Fruit fly (Drosophila melanogaster) whole organism, embryonic: Measurements from ENCODE around the gene Spn28B.

Source experiments
- Ada2b ChIP-seq: fragments of 200-800 bp; sonication (Bioruptor generic); IDR thresholded peaks from 2 replicates; pipeline ENCODE4 v1.3.6; 2022; ENCODE audit warnings: missing biosample characterization, missing genetic modification characterization
- CG10147 ChIP-seq: fragments of 200-800 bp; sonication (Bioruptor generic); optimal IDR thresholded peaks from 2 replicates; lab custom pipeline; 2019; ENCODE audit warnings: missing biosample characterization, mild to moderate bottlenecking, missing genetic modification characterization, moderate library complexity
- CG10462 ChIP-seq: fragments of 200-800 bp; sonication (Bioruptor generic); optimal IDR thresholded peaks from 2 replicates; lab custom pipeline; 2016; ENCODE audit warnings: missing biosample characterization, missing genetic modification characterization
- CG12104 ChIP-seq: fragments of 200-800 bp; sonication (Bioruptor generic); optimal IDR thresholded peaks from 3 replicates; lab custom pipeline; 2016; ENCODE audit warnings: missing biosample characterization, missing genetic modification characterization
- CG12219 ChIP-seq: fragments of 200-800 bp; sonication (Bioruptor generic); optimal IDR thresholded peaks from 3 replicates; lab custom pipeline; 2018; ENCODE audit warnings: missing biosample characterization, mild to moderate bottlenecking, missing genetic modification characterization
- CG13624 ChIP-seq: fragments of 200-800 bp; sonication (Bioruptor generic); optimal IDR thresholded peaks from 2 replicates; lab custom pipeline; 2016; ENCODE audit warnings: missing biosample characterization, missing genetic modification characterization
- CG14667 ChIP-seq: fragments of 200-800 bp; sonication (Bioruptor generic); IDR thresholded peaks from 2 replicates; pipeline ENCODE4 v1.3.6; 2022; ENCODE audit warnings: missing biosample characterization, missing genetic modification characterization
- CG14860 ChIP-seq: fragments of 200-800 bp; sonication (Bioruptor generic); IDR thresholded peaks from 3 replicates; pipeline ENCODE4 v1.3.6; 2022; ENCODE audit warnings: missing biosample characterization, missing genetic modification characterization; ENCODE audit not compliant: partially characterized antibody
- CG15073 ChIP-seq: fragments of 200-800 bp; sonication (Bioruptor generic); optimal IDR thresholded peaks from 2 replicates; lab custom pipeline; 2016; ENCODE audit warnings: missing biosample characterization, missing genetic modification characterization
- CG15269 ChIP-seq: fragments of 200-800 bp; sonication (Bioruptor generic); optimal IDR thresholded peaks from 2 replicates; lab custom pipeline; 2018; ENCODE audit warnings: missing biosample characterization, mild to moderate bottlenecking, missing genetic modification characterization, moderate library complexity
- CG1529 ChIP-seq: fragments of 200-800 bp; sonication (Bioruptor generic); optimal IDR thresholded peaks from 3 replicates; lab custom pipeline; 2018; ENCODE audit warnings: missing biosample characterization, missing genetic modification characterization
- CG17912 ChIP-seq: fragments of 200-800 bp; sonication (Bioruptor generic); optimal IDR thresholded peaks from 2 replicates; lab custom pipeline; 2018; ENCODE audit warnings: missing biosample characterization, mild to moderate bottlenecking, missing genetic modification characterization
- CG18262 ChIP-seq: fragments of 200-800 bp; optimal IDR thresholded peaks from 3 replicates; lab custom pipeline; 2019; ENCODE audit warnings: missing biosample characterization, mild to moderate bottlenecking, missing genetic modification characterization, moderate library complexity
- CG30020 ChIP-seq: fragments of 200-800 bp; optimal IDR thresholded peaks from 2 replicates; lab custom pipeline; 2019; ENCODE audit warnings: missing biosample characterization, mild to moderate bottlenecking, missing genetic modification characterization, moderate library complexity
- CG34376 ChIP-seq: fragments of 200-800 bp; sonication (Bioruptor generic); optimal IDR thresholded peaks from 2 replicates; lab custom pipeline; 2018; ENCODE audit warnings: missing biosample characterization, mild to moderate bottlenecking, missing genetic modification characterization
- CG34422 ChIP-seq: fragments of 200-800 bp; sonication (Bioruptor generic); IDR thresholded peaks from 3 replicates; pipeline ENCODE4 v1.3.6; 2022; ENCODE audit warnings: missing biosample characterization, missing genetic modification characterization
- CG6654 ChIP-seq: fragments of 200-800 bp; sonication (Bioruptor generic); optimal IDR thresholded peaks from 2 replicates; lab custom pipeline; 2017; ENCODE audit warnings: missing biosample characterization, mild to moderate bottlenecking, missing genetic modification characterization
- CG8281 ChIP-seq: fragments of 200-800 bp; sonication (Bioruptor generic); optimal IDR thresholded peaks from 2 replicates; lab custom pipeline; 2018; ENCODE audit warnings: missing biosample characterization, mild to moderate bottlenecking, missing genetic modification characterization, moderate library complexity
- CG9437 ChIP-seq: fragments of 200-800 bp; sonication (Bioruptor generic); optimal IDR thresholded peaks from 2 replicates; lab custom pipeline; 2018; ENCODE audit warnings: missing biosample characterization, mild to moderate bottlenecking, missing genetic modification characterization
- CG9609 ChIP-seq: fragments of 200-800 bp; sonication (Bioruptor generic); optimal IDR thresholded peaks from 3 replicates; lab custom pipeline; 2016; ENCODE audit warnings: missing biosample characterization, missing genetic modification characterization
- CG9817 ChIP-seq: fragments of 200-800 bp; sonication (Bioruptor generic); optimal IDR thresholded peaks from 2 replicates; lab custom pipeline; 2018; ENCODE audit warnings: missing biosample characterization, mild to moderate bottlenecking, missing genetic modification characterization, moderate library complexity
- CG9876 ChIP-seq: fragments of 200-800 bp; sonication (Bioruptor generic); optimal IDR thresholded peaks from 2 replicates; lab custom pipeline; 2016; ENCODE audit warnings: missing biosample characterization, missing genetic modification characterization
- Camta ChIP-seq: fragments of 200-800 bp; sonication (Bioruptor generic); optimal IDR thresholded peaks from 2 replicates; lab custom pipeline; 2016; ENCODE audit warnings: missing biosample characterization, missing genetic modification characterization
- D ChIP-seq, 2 experiments: fragments of 200-800 bp in 1 of 2; fragments of >200 bp in 1 of 2; sonication (Bioruptor generic) in 1 of 2; optimal IDR thresholded peaks; 2 replicates in 1 of 2; 3 replicates in 1 of 2; lab custom pipeline; 2017; ENCODE audit warnings: mild to moderate bottlenecking in 1 of 2, missing biosample characterization in 1 of 2, missing genetic modification characterization in 1 of 2, missing genetic modification reagents in 1 of 2
- Dp ChIP-seq: fragments of 200-800 bp; sonication (Bioruptor generic); optimal IDR thresholded peaks from 2 replicates; lab custom pipeline; 2018; ENCODE audit warnings: missing biosample characterization, mild to moderate bottlenecking, missing genetic modification characterization, moderate library complexity
- Drgx ChIP-seq: fragments of 200-800 bp; sonication (Bioruptor generic); IDR thresholded peaks from 2 replicates; pipeline ENCODE4 v1.3.6; 2022; ENCODE audit warnings: missing biosample characterization, missing genetic modification characterization
- E2f2 ChIP-seq: fragments of 200-800 bp; sonication (Bioruptor generic); IDR thresholded peaks from 2 replicates; pipeline ENCODE4 v1.3.6; 2022; ENCODE audit warnings: missing biosample characterization, missing genetic modification characterization
- Hr3 ChIP-seq: fragments of 200-800 bp; sonication (Bioruptor generic); optimal IDR thresholded peaks from 3 replicates; lab custom pipeline; 2016; ENCODE audit warnings: missing biosample characterization, missing genetic modification characterization
- Lpt ChIP-seq: fragments of >200 bp; optimal IDR thresholded peaks from 2 replicates; lab custom pipeline; 2018; ENCODE audit warnings: missing biosample characterization, missing genetic modification characterization
- Poxn ChIP-seq: fragments of 200-800 bp; sonication (Bioruptor generic); IDR thresholded peaks from 2 replicates; pipeline ENCODE4 v1.3.6; 2022; ENCODE audit warnings: missing biosample characterization, missing genetic modification characterization
- Scr ChIP-seq: fragments of 200-800 bp; sonication (Bioruptor generic); IDR thresholded peaks from 2 replicates; pipeline ENCODE4 v1.3.6; 2022; ENCODE audit warnings: missing biosample characterization, missing genetic modification characterization; ENCODE audit not compliant: partially characterized antibody
- Vsx1 ChIP-seq: fragments of 200-800 bp; sonication (Bioruptor generic); optimal IDR thresholded peaks from 2 replicates; lab custom pipeline; 2017; ENCODE audit warnings: missing biosample characterization, mild to moderate bottlenecking, missing genetic modification characterization, missing genetic modification reagents
- Xbp1 ChIP-seq: fragments of 200-800 bp; sonication (Bioruptor generic); optimal IDR thresholded peaks from 3 replicates; lab custom pipeline; 2016; ENCODE audit warnings: missing biosample characterization, mild to moderate bottlenecking, missing genetic modification characterization
- amos ChIP-seq: fragments of 200-800 bp; sonication (Bioruptor generic); IDR thresholded peaks from 2 replicates; pipeline ENCODE4 v1.3.6; 2022; ENCODE audit warnings: missing biosample characterization, missing genetic modification characterization; ENCODE audit not compliant: partially characterized antibody
- aop ChIP-seq: fragments of 200-800 bp; sonication (Bioruptor generic); IDR thresholded peaks from 2 replicates; pipeline ENCODE4 v1.3.6; 2022; ENCODE audit warnings: missing biosample characterization, missing genetic modification characterization
- bab2 ChIP-seq: fragments of 200-800 bp; sonication (Bioruptor generic); optimal IDR thresholded peaks from 2 replicates; lab custom pipeline; 2016; ENCODE audit warnings: missing biosample characterization, missing genetic modification characterization
- cas ChIP-seq: fragments of 200-800 bp; sonication (Bioruptor generic); IDR thresholded peaks from 2 replicates; pipeline ENCODE4 v1.3.6; 2022; ENCODE audit warnings: missing biosample characterization, missing genetic modification characterization
- corto ChIP-seq: fragments of 200-800 bp; sonication (Bioruptor generic); optimal IDR thresholded peaks from 2 replicates; lab custom pipeline; 2016; ENCODE audit warnings: missing biosample characterization, mild to moderate bottlenecking, missing genetic modification characterization, moderate library complexity
- crol ChIP-seq: fragments of 200-800 bp; sonication (Bioruptor generic); IDR thresholded peaks from 2 replicates; pipeline ENCODE4 v1.3.6; 2022; ENCODE audit warnings: missing biosample characterization, missing genetic modification characterization
- grn ChIP-seq: fragments of 200-800 bp; sonication (Bioruptor generic); optimal IDR thresholded peaks from 3 replicates; lab custom pipeline; 2017; ENCODE audit warnings: missing biosample characterization, missing genetic modification characterization
- gsb ChIP-seq: fragments of 200-800 bp; sonication (Bioruptor generic); IDR thresholded peaks from 2 replicates; pipeline ENCODE4 v1.3.6; 2022; ENCODE audit warnings: missing biosample characterization, missing genetic modification characterization
- gsb-n ChIP-seq: fragments of 200-800 bp; sonication (Bioruptor generic); optimal IDR thresholded peaks from 3 replicates; lab custom pipeline; 2018; ENCODE audit warnings: missing biosample characterization, mild to moderate bottlenecking, missing genetic modification characterization
- otp ChIP-seq: fragments of 200-800 bp; sonication (Bioruptor generic); IDR thresholded peaks from 3 replicates; pipeline ENCODE4, ENCODE4 v1.3.6; 2022; ENCODE audit warnings: missing biosample characterization, missing genetic modification characterization
- pfk ChIP-seq: fragments of 200-800 bp; sonication (Bioruptor generic); optimal IDR thresholded peaks from 2 replicates; lab custom pipeline; 2018; ENCODE audit warnings: missing biosample characterization, mild to moderate bottlenecking, missing genetic modification characterization, moderate library complexity
- prd ChIP-seq, 3 experiments: fragments of >200 bp in 2 of 3; fragments of 200-800 bp in 1 of 3; sonication (Bioruptor generic) in 1 of 3; optimal IDR thresholded peaks in 2 of 3; IDR thresholded peaks in 1 of 3; 2 replicates in 2 of 3; 3 replicates in 1 of 3; pipeline versions ENCODE4 v1.3.6 to Lab custom; 2017 to 2022; ENCODE audit warnings: missing biosample characterization in 1 of 3, missing genetic modification characterization in 1 of 3
- pum ChIP-seq: fragments of 200-800 bp; sonication (Bioruptor generic); optimal IDR thresholded peaks from 2 replicates; lab custom pipeline; 2016; ENCODE audit warnings: missing biosample characterization, missing genetic modification characterization
- tin ChIP-seq: fragments of 200-800 bp; sonication (Bioruptor generic); optimal IDR thresholded peaks from 3 replicates; lab custom pipeline; 2016; ENCODE audit warnings: missing biosample characterization, missing genetic modification characterization
- yki ChIP-seq: fragments of >200 bp; optimal IDR thresholded peaks from 3 replicates; lab custom pipeline; 2018
- z ChIP-seq: fragments of 200-800 bp; sonication (Bioruptor generic); IDR thresholded peaks from 3 replicates; pipeline ENCODE4 v1.3.6; 2022; ENCODE audit warnings: missing biosample characterization, missing genetic modification characterization
- zfh2 ChIP-seq: fragments of 200-800 bp; sonication (Bioruptor generic); optimal IDR thresholded peaks from 2 replicates; lab custom pipeline; 2016; ENCODE audit warnings: missing biosample characterization, missing genetic modification characterization

Gene Spn28B

DNA sequence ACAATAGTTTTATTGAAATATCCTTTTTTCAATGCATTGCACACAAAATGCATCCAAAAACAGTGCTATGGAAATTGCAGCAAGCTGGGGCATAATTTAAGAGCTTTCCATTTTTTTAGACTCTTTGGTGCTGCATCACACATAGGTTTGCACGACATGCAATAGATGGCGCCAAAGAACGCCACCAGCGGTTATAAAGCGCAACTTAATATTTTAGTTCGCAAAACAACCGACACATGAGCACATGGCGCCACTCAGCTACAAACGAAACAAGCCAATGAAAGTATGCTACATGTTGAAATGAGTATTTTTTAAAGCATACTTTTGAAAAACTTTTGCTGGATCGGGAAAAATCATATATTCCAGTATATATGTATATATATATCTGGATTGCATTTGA is 46.8 kb upstream of the Spn28B start (continued):
- TF ChIP-seq CG9817 (peak; percentile 82), CG9876 (GFP tag; lab: Kevin White, UChicago) (peak; percentile 73), pfk (peak; percentile 52), CG1529 (peak; percentile 46), Hr3 (GFP tag; lab: Kevin White, UChicago) (peak; percentile 79), E2f2 (GFP tag; lab: Robert Waterston, UW) (peak; percentile 40; the same call in 1 of the 2 replicates), Xbp1 (GFP tag; lab: Kevin White, UChicago) (peak; percentile 92), zfh2 (GFP tag; lab: Kevin White, UChicago) (peak; percentile 36), CG17912 (GFP tag; lab: Kevin White, UChicago) (peak; percentile 89), crol (GFP tag; lab: Robert Waterston, UW) (no peak), CG12104 (GFP tag; lab: Kevin White, UChicago) (no peak), Camta (GFP tag; lab: Kevin White, UChicago) (peak; percentile 73), CG9437 (peak; percentile 46), Poxn (GFP tag; lab: Robert Waterston, UW) (no peak), cas (GFP tag; lab: Robert Waterston, UW) (no peak), Scr (GFP tag; lab: Robert Waterston, UW) (no peak), CG6654 (peak; percentile 80), Ada2b (peak; percentile 67), yki (lab: Kevin White, UChicago) (no peak), grn (peak; percentile 8), prd (optimal IDR thresholded peaks at IDR 0.05; lab: Kevin White, UChicago) (no peak), prd (GFP tag; IDR thresholded peaks at IDR 0.05; lab: Robert Waterston, UW) (peak; percentile 83), CG34422 (peak; percentile 88), CG9609 (GFP tag; lab: Kevin White, UChicago) (peak; percentile 20), corto (GFP tag; lab: Kevin White, UChicago) (no peak), gsb (GFP tag; lab: Robert Waterston, UW) (peak; percentile 66), otp (GFP tag; lab: Robert Waterston, UW) (peak; percentile 86), CG14667 (GFP tag; lab: Robert Waterston, UW) (peak; percentile 78), amos (GFP tag; lab: Robert Waterston, UW) (peak; percentile 31; the same call in 1 of the 2 replicates), CG8281 (tag; lab: Kevin White, UChicago) (peak; percentile 1), CG14860 (no peak), D (optimal IDR thresholded peaks at IDR 0.05; lab: Kevin White, UChicago) (no peak), D (GFP tag; optimal IDR thresholded peaks at IDR 0.05; lab: Kevin White, UChicago) (peak; percentile 28), CG13624 (GFP tag; lab: Kevin White, UChicago) (peak; percentile 79), Dp (GFP tag; lab: Kevin White, UChicago) (peak; percentile 25), CG34376 (GFP tag; lab: Kevin White, UChicago) (peak; percentile 11), aop (GFP tag; lab: Robert Waterston, UW) (0 out of 2 replicates have a peak, but pooled peaks have one; percentile 32), gsb-n (tag; lab: Kevin White, UChicago) (peak; percentile 14), CG10147 (peak; percentile 35), CG30020 (tag; lab: Kevin White, UChicago) (no peak), bab2 (peak; percentile 86), tin (GFP tag; lab: Kevin White, UChicago) (peak; percentile 90), Drgx (GFP tag; lab: Robert Waterston, UW) (peak; percentile 61), CG12219 (GFP tag; lab: Kevin White, UChicago) (peak; percentile 44), Vsx1 (GFP tag; lab: Kevin White, UChicago) (no peak), pum (GFP tag; lab: Kevin White, UChicago) (peak; percentile 20), CG15073 (GFP tag; lab: Kevin White, UChicago) (peak; percentile 24), Lpt (GFP tag; lab: Kevin White, UChicago) (no peak), z (peak; percentile 43; the same call in 1 of the 3 replicates), CG10462 (GFP tag; lab: Kevin White, UChicago) (peak; percentile 25), CG18262 (tag; lab: Kevin White, UChicago) (peak; percentile 69), CG15269 (tag; lab: Kevin White, UChicago) (peak; percentile 80)
